Fruit fly (Drosophila melanogaster) whole organism, wandering third instar larva: ENCODE data around the gene SP1029.

Experiments
- CrebA ChIP-seq: fragments of 200-800 bp; sonication (Bioruptor generic); optimal IDR thresholded peaks from 2 replicates; lab custom pipeline; 2016; ENCODE audit warnings: missing biosample characterization, mild to moderate bottlenecking, missing genetic modification characterization, borderline replicate concordance
- Dfd ChIP-seq: fragments of >200 bp; optimal IDR thresholded peaks from 2 replicates; lab custom pipeline; 2017; ENCODE audit warnings: missing biosample characterization, missing genetic modification characterization
- HLH106 ChIP-seq: fragments of 200-800 bp; optimal IDR thresholded peaks from 3 replicates; lab custom pipeline; 2019; ENCODE audit warnings: missing biosample characterization, mild to moderate bottlenecking, missing genetic modification characterization, moderate library complexity
- OdsH ChIP-seq: fragments of 200-800 bp; sonication (Bioruptor generic); optimal IDR thresholded peaks from 2 replicates; lab custom pipeline; 2016; ENCODE audit warnings: missing biosample characterization, mild to moderate bottlenecking, missing genetic modification characterization
- br ChIP-seq: fragments of 200-800 bp; sonication (Bioruptor generic); optimal IDR thresholded peaks from 2 replicates; lab custom pipeline; 2016; ENCODE audit warnings: missing biosample characterization, missing genetic modification characterization
- brk ChIP-seq: fragments of 200-800 bp; sonication (Bioruptor generic); optimal IDR thresholded peaks from 2 replicates; lab custom pipeline; 2016; ENCODE audit warnings: missing biosample characterization, mild to moderate bottlenecking, missing genetic modification characterization
- dsf ChIP-seq: sonication (Bioruptor generic); optimal IDR thresholded peaks from 2 replicates; lab custom pipeline; 2016; ENCODE audit warnings: missing biosample characterization, missing genetic modification characterization, borderline replicate concordance
- ey ChIP-seq: fragments of 200-800 bp; sonication (Bioruptor generic); optimal IDR thresholded peaks from 2 replicates; lab custom pipeline; 2016; ENCODE audit warnings: missing biosample characterization, missing genetic modification characterization
- foxo ChIP-seq, 2 experiments: fragments of 200-800 bp; sonication (Bioruptor generic); optimal IDR thresholded peaks; 2 replicates in 1 of 2; 3 replicates in 1 of 2; lab custom pipeline; 2016 to 2017; ENCODE audit warnings: missing biosample characterization in 2 of 2, missing genetic modification characterization in 2 of 2
- fru ChIP-seq: fragments of 200-800 bp; sonication (Bioruptor generic); optimal IDR thresholded peaks from 3 replicates; lab custom pipeline; 2016; ENCODE audit warnings: missing biosample characterization, mild to moderate bottlenecking, missing genetic modification characterization
- pan ChIP-seq: fragments of >200 bp; optimal IDR thresholded peaks from 2 replicates; lab custom pipeline; 2017
- woc ChIP-seq: sonication (Bioruptor generic); optimal IDR thresholded peaks from 2 replicates; lab custom pipeline; 2016; ENCODE audit warnings: missing biosample characterization, mild to moderate bottlenecking, missing genetic modification characterization

- peak; percentile 100 for TF ChIP-seq OdsH (GFP tag; lab: Kevin White, UChicago)
- TF ChIP-seq Dfd (GFP tag; lab: Kevin White, UChicago) = no peak
- peak; percentile 100 for TF ChIP-seq fru
- TF ChIP-seq CrebA (GFP tag; lab: Kevin White, UChicago) = peak; percentile 99
- TF ChIP-seq br (GFP tag; lab: Kevin White, UChicago) = peak; percentile 100
- no peak for TF ChIP-seq pan
- TF ChIP-seq woc (GFP tag; lab: Kevin White, UChicago) = peak; percentile 99
- peak; percentile 100 for TF ChIP-seq ey (GFP tag; lab: Kevin White, UChicago)
- TF ChIP-seq brk = peak; percentile 98
- peak; percentile 100 for TF ChIP-seq HLH106 (tag; lab: Kevin White, UChicago)
- peak; percentile 97 for TF ChIP-seq dsf (GFP tag; lab: Kevin White, UChicago)
- peak; percentile 99 to 100 for TF ChIP-seq foxo (GFP tag; optimal IDR thresholded peaks at IDR 0.05; lab: Kevin White, UChicago)
Measured at dm6 chr3R:29214262-29214661, 36.0 kb downstream of the SP1029 start.
